Worm (Caenorhabditis elegans) whole organism, young adult: Measurements from ENCODE around the gene Y43B11AL.1.

Experiments
- C17E4.6 ChIP-seq: fragments of 200-800 bp; sonication (Bioruptor generic); IDR thresholded peaks from 2 replicates; pipeline ENCODE4 v1.3.6; 2022; ENCODE audit warnings: missing genetic modification reagents, missing genetic modification characterization, missing compliant biosample characterization
- D2030.7 ChIP-seq: fragments of 200-800 bp; sonication (Bioruptor generic); IDR thresholded peaks from 2 replicates; pipeline ENCODE4 v1.3.6; 2022; ENCODE audit warnings: missing genetic modification reagents, missing genetic modification characterization, missing compliant biosample characterization
- F57A8.1 ChIP-seq: fragments of 200-800 bp; sonication (Bioruptor generic); optimal IDR thresholded peaks from 2 replicates; lab custom pipeline; 2018; ENCODE audit warnings: mild to moderate bottlenecking, missing genetic modification characterization, moderate library complexity, missing compliant biosample characterization
- Y79H2A.3 ChIP-seq: fragments of 200-800 bp; sonication (Bioruptor generic); conservative IDR thresholded peaks from 2 replicates; pipeline ENCODE4 v1.3.6; 2022; ENCODE audit warnings: missing genetic modification reagents, missing genetic modification characterization, missing compliant biosample characterization
- aptf-3 ChIP-seq: fragments of 200-800 bp; sonication (Bioruptor generic); IDR thresholded peaks from 2 replicates; pipeline ENCODE4 v1.3.6; 2022; ENCODE audit warnings: missing genetic modification characterization, missing compliant biosample characterization
- atf-7 ChIP-seq: sonication (generic microtip); optimal IDR thresholded peaks from 2 replicates; lab custom pipeline; 2017; ENCODE audit warnings: mild to moderate bottlenecking, missing genetic modification characterization, missing compliant biosample characterization
- athp-1 ChIP-seq: sonication (generic microtip); optimal IDR thresholded peaks from 2 replicates; lab custom pipeline; 2017; ENCODE audit warnings: mild to moderate bottlenecking, missing genetic modification characterization, missing compliant biosample characterization
- attf-5 ChIP-seq: fragments of 200-800 bp; sonication (Bioruptor generic); optimal IDR thresholded peaks from 2 replicates; lab custom pipeline; 2018; ENCODE audit warnings: mild to moderate bottlenecking, missing genetic modification characterization, missing compliant biosample characterization
- bed-1 ChIP-seq: fragments of 200-800 bp; sonication (Bioruptor generic); IDR thresholded peaks from 2 replicates; pipeline ENCODE4 v1.3.6; 2022; ENCODE audit warnings: missing genetic modification reagents, missing genetic modification characterization, missing compliant biosample characterization
- cebp-1 ChIP-seq, 2 experiments: fragments of 200-800 bp in 1 of 2; sonication (Bioruptor generic) in 1 of 2; sonication (generic microtip) in 1 of 2; IDR thresholded peaks in 1 of 2; optimal IDR thresholded peaks in 1 of 2; 2 replicates each; pipeline versions ENCODE4 v1.3.6 to Lab custom; 2017 to 2022; ENCODE audit warnings: missing compliant biosample characterization in 2 of 2, missing genetic modification characterization in 2 of 2, mild to moderate bottlenecking in 1 of 2, missing genetic modification reagents in 1 of 2, moderate library complexity in 1 of 2
- ceh-27 ChIP-seq: fragments of 200-800 bp; sonication (Bioruptor generic); optimal IDR thresholded peaks from 2 replicates; lab custom pipeline; 2018; ENCODE audit warnings: mild to moderate bottlenecking, missing genetic modification characterization, moderate library complexity, missing compliant biosample characterization
- ceh-40 ChIP-seq: fragments of 200-800 bp; sonication (Bioruptor generic); IDR thresholded peaks from 2 replicates; pipeline ENCODE4 v1.3.6; 2022; ENCODE audit warnings: missing genetic modification characterization, missing compliant biosample characterization
- dpff-1 ChIP-seq: sonication (generic microtip); optimal IDR thresholded peaks from 2 replicates; lab custom pipeline; 2017; ENCODE audit warnings: mild to moderate bottlenecking, missing genetic modification characterization, missing compliant biosample characterization
- efl-1 ChIP-seq: fragments of 150-350 bp; optimal IDR thresholded peaks from 2 replicates; lab custom pipeline; 2014; ENCODE audit warnings: missing biosample characterization, missing genetic modification reagents, missing genetic modification characterization
- egl-44 ChIP-seq: fragments of 200-800 bp; sonication (Bioruptor generic); IDR thresholded peaks from 2 replicates; pipeline ENCODE4 v1.3.6; 2022; ENCODE audit warnings: missing genetic modification reagents, missing genetic modification characterization, missing compliant biosample characterization
- hlh-26 ChIP-seq: fragments of 200-800 bp; sonication (Bioruptor generic); conservative IDR thresholded peaks from 2 replicates; pipeline ENCODE4 v1.3.6; 2022; ENCODE audit warnings: missing genetic modification reagents, missing genetic modification characterization, missing compliant biosample characterization
- hmg-1.2 ChIP-seq: fragments of 200-800 bp; sonication (Bioruptor generic); IDR thresholded peaks from 2 replicates; pipeline ENCODE4 v1.3.6; 2022; ENCODE audit warnings: missing genetic modification reagents, missing genetic modification characterization, missing compliant biosample characterization
- hsf-1 ChIP-seq: fragments of 200-800 bp; sonication (Bioruptor generic); IDR thresholded peaks from 2 replicates; pipeline ENCODE4 v1.3.6; 2022; ENCODE audit warnings: missing genetic modification reagents, missing genetic modification characterization, missing compliant biosample characterization
- lin-40 ChIP-seq: sonication (generic microtip); optimal IDR thresholded peaks from 2 replicates; lab custom pipeline; 2016; ENCODE audit warnings: missing genetic modification characterization, mild to moderate bottlenecking, missing compliant biosample characterization, missing genotype, missing genetic modification reagents
- lsl-1 ChIP-seq: fragments of 200-800 bp; sonication (Bioruptor generic); optimal IDR thresholded peaks from 2 replicates; lab custom pipeline; 2018; ENCODE audit warnings: mild to moderate bottlenecking, missing genetic modification characterization, moderate library complexity, missing compliant biosample characterization
- lsy-27 ChIP-seq: sonication (generic microtip); optimal IDR thresholded peaks from 2 replicates; lab custom pipeline; 2017; ENCODE audit warnings: missing genetic modification characterization, mild to moderate bottlenecking, missing compliant biosample characterization, antibody characterized with exemption, missing genotype, borderline replicate concordance; ENCODE audit not compliant: insufficient read depth
- madf-3 ChIP-seq: fragments of 200-800 bp; sonication (Bioruptor generic); IDR thresholded peaks from 2 replicates; pipeline ENCODE4 v1.3.6; 2022; ENCODE audit warnings: missing genetic modification reagents, missing genetic modification characterization, missing compliant biosample characterization
- mxl-1 ChIP-seq: sonication (generic microtip); optimal IDR thresholded peaks from 2 replicates; lab custom pipeline; 2016; ENCODE audit warnings: missing genetic modification characterization, missing compliant biosample characterization
- nhr-80 ChIP-seq: sonication (generic microtip); optimal IDR thresholded peaks from 2 replicates; lab custom pipeline; 2016; ENCODE audit warnings: missing genetic modification characterization, missing compliant biosample characterization
- nhr-90 ChIP-seq: sonication (generic microtip); optimal IDR thresholded peaks from 2 replicates; lab custom pipeline; 2016; ENCODE audit warnings: missing genotype, mild to moderate bottlenecking, missing genetic modification characterization, missing compliant biosample characterization
- pbrm-1 ChIP-seq: fragments of 200-800 bp; sonication (Bioruptor generic); IDR thresholded peaks from 2 replicates; pipeline ENCODE4 v1.3.6; 2022; ENCODE audit warnings: missing genetic modification reagents, missing genetic modification characterization, missing compliant biosample characterization
- repo-1 ChIP-seq: sonication (generic microtip); optimal IDR thresholded peaks from 2 replicates; lab custom pipeline; 2017; ENCODE audit warnings: mild to moderate bottlenecking, missing genetic modification characterization, missing compliant biosample characterization
- snpc-1.3 ChIP-seq: sonication (generic microtip); optimal IDR thresholded peaks from 2 replicates; lab custom pipeline; 2017; ENCODE audit warnings: missing genetic modification characterization, mild to moderate bottlenecking, missing compliant biosample characterization, antibody characterized with exemption, moderate library complexity, missing genotype, missing genetic modification reagents; ENCODE audit not compliant: insufficient read depth
- somi-1 ChIP-seq: fragments of 200-800 bp; sonication (Bioruptor generic); optimal IDR thresholded peaks from 2 replicates; lab custom pipeline; 2018; ENCODE audit warnings: mild to moderate bottlenecking, missing genetic modification characterization, missing compliant biosample characterization
- sptf-2 ChIP-seq: fragments of 200-800 bp; sonication (Bioruptor generic); optimal IDR thresholded peaks from 2 replicates; lab custom pipeline; 2018; ENCODE audit warnings: mild to moderate bottlenecking, missing genetic modification characterization, missing compliant biosample characterization
- ztf-28 ChIP-seq: fragments of 200-800 bp; sonication (Bioruptor generic); IDR thresholded peaks from 2 replicates; pipeline ENCODE4 v1.3.6; 2022; ENCODE audit warnings: missing genetic modification reagents, missing genetic modification characterization, missing compliant biosample characterization

Y43B11AL.1 gene

DNA sequence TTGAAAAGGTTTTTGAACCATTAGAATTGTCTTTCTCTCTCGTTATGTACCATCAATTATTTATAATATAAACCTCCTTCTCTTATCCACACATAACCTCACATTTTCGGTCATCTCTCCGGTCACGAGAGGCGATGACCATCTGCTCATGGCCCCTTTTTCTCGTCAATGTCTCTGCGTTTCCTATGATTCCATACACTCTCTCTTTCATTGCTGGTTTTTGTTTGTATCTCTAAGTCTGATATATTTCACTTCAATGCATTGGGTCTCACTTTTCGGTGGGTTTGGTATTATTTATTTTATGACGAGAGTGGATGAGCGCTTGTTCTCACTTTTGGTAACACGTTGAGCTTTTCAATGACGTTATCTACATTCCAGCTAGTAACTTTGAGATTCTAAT lies 42.1 kb upstream of the Y43B11AL.1 start (continued):
- TF ChIP-seq ztf-28 (GFP tag; lab: Robert Waterston, UW): no peak
- TF ChIP-seq somi-1 (GFP tag; lab: Kevin White, UChicago): no peak
- TF ChIP-seq lin-40 (tag; lab: Kevin White, UChicago): peak; percentile 11
- no peak for TF ChIP-seq snpc-1.3 (tag; lab: Kevin White, UChicago)
- TF ChIP-seq aptf-3 (GFP tag; lab: Robert Waterston, UW): no peak
- TF ChIP-seq lsy-27 (tag; lab: Kevin White, UChicago): no peak
- TF ChIP-seq egl-44 (GFP tag; lab: Robert Waterston, UW): no peak
- no peak for TF ChIP-seq sptf-2 (GFP tag; lab: Kevin White, UChicago)
- TF ChIP-seq pbrm-1 (GFP tag; lab: Robert Waterston, UW): no peak; the same call in 1 of the 2 replicates
- TF ChIP-seq mxl-1 (tag; lab: Kevin White, UChicago): no peak
- peak; percentile 85 for TF ChIP-seq hmg-1.2 (GFP tag; lab: Robert Waterston, UW)
- TF ChIP-seq nhr-90 (tag; lab: Kevin White, UChicago): no peak
- no peak for TF ChIP-seq madf-3 (GFP tag; lab: Robert Waterston, UW)
- TF ChIP-seq C17E4.6 (GFP tag; lab: Robert Waterston, UW): no peak
- no peak for TF ChIP-seq cebp-1 (GFP tag; IDR thresholded peaks at IDR 0.05; lab: Robert Waterston, UW)
- TF ChIP-seq cebp-1 (tag; optimal IDR thresholded peaks at IDR 0.05; lab: Kevin White, UChicago): peak; percentile 39
- peak; percentile 32 for TF ChIP-seq attf-5 (GFP tag; lab: Kevin White, UChicago)
- no peak for TF ChIP-seq athp-1 (tag; lab: Kevin White, UChicago)

- TF ChIP-seq pbrm-1 (GFP tag; lab: Robert Waterston, UW) (no peak), hsf-1 (GFP tag; lab: Robert Waterston, UW) (no peak), bed-1 (no peak), dpff-1 (tag; lab: Kevin White, UChicago) (no peak), nhr-80 (tag; lab: Kevin White, UChicago) (no peak), Y79H2A.3 (GFP tag; lab: Robert Waterston, UW) (no peak), C17E4.6 (GFP tag; lab: Robert Waterston, UW) (no peak), repo-1 (tag; lab: Kevin White, UChicago) (no peak), efl-1 (GFP tag; lab: Kevin White, UChicago) (no peak), atf-7 (tag; lab: Kevin White, UChicago) (no peak), F57A8.1 (no peak), ceh-40 (GFP tag; lab: Robert Waterston, UW) (no peak), ceh-27 (GFP tag; lab: Kevin White, UChicago) (no peak), hlh-26 (GFP tag; lab: Robert Waterston, UW) (no peak), aptf-3 (GFP tag; lab: Robert Waterston, UW) (no peak), D2030.7 (GFP tag; lab: Robert Waterston, UW) (no peak)
Measured at ce11 chrIV:7023858-7024257, 41.3 kb upstream of the Y43B11AL.1 start, which contains the start of gene adah-1. Gene adah-1 (plus strand): TSS chrIV:7024211.

DNA sequence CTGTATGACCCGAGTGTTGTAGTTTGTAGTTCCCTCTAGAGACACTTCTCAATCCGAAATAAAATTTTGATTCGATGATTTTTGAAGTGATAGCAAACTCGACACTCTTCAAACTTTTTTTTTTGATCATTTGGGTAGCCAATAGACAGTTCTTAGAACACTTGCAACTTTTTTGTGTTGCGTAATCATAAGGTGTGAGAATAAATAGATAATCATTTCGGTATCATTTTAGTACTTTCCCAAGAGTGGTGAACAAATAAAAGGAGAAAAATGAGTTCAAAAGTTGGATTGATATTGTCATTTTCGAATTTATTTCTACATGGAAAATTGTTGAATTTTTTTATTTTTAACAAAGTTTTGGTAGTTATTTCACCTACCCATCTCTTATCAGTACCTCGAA lies 40.3 kb upstream of the Y43B11AL.1 start:
- TF ChIP-seq athp-1 (tag; lab: Kevin White, UChicago) (no peak), nhr-80 (tag; lab: Kevin White, UChicago) (peak; percentile 20)
- TF ChIP-seq, all 124 proteins: peak for 1

DNA sequence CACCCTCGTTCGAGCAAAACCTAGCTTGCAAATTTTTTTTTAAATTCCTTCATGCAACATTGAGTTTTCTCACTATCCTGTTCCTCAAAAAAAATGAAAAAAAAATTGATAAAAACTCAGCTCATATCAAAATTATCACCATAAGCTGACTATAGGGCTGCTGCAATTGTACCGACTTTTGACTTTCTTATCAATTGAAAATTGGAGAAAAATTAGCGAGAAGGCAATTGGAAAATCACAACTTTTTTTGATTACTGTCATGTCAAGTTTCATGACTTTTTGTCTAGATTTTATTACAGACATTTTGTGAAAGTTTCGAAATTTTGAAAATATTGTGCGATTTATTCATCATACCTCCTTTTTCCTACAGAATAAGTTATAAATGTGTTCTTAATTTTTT lies 39.3 kb upstream of the Y43B11AL.1 start:
- TF ChIP-seq attf-5 (GFP tag; lab: Kevin White, UChicago) (no peak), nhr-80 (tag; lab: Kevin White, UChicago) (peak; percentile 79)

- no peak for TF ChIP-seq cebp-1 (GFP tag; IDR thresholded peaks at IDR 0.05; lab: Robert Waterston, UW)
- TF ChIP-seq cebp-1 (tag; optimal IDR thresholded peaks at IDR 0.05; lab: Kevin White, UChicago): peak; percentile 86
- no peak for TF ChIP-seq lsl-1
Measured at ce11 chrIV:7031019-7031418, 34.1 kb upstream of the Y43B11AL.1 start.
